Fruit fly (Drosophila melanogaster) whole organism, pupa: ENCODE results near the gene CG13465.

Experiments used
- CG10348 ChIP-seq: fragments of 200-800 bp; sonication (Bioruptor generic); IDR thresholded peaks from 2 replicates; pipeline ENCODE4 v1.3.6; 2022; ENCODE audit warnings: missing biosample characterization, missing genetic modification characterization
- CG12605 ChIP-seq: fragments of 200-800 bp; sonication (Bioruptor generic); IDR thresholded peaks from 2 replicates; pipeline ENCODE4 v1.3.6; 2022; ENCODE audit warnings: missing biosample characterization, missing genetic modification characterization
- CG13204 ChIP-seq: fragments of 200-800 bp; sonication (Bioruptor generic); optimal IDR thresholded peaks from 2 replicates; lab custom pipeline; 2018; ENCODE audit warnings: missing biosample characterization, mild to moderate bottlenecking, missing genetic modification characterization, moderate library complexity
- CG14655 ChIP-seq: fragments of 200-800 bp; sonication (Bioruptor generic); optimal IDR thresholded peaks from 3 replicates; lab custom pipeline; 2017; ENCODE audit warnings: mild to moderate bottlenecking, missing biosample characterization, missing genetic modification reagents, missing genetic modification characterization
- CG15710 ChIP-seq: fragments of 200-800 bp; sonication (Bioruptor generic); optimal IDR thresholded peaks from 2 replicates; lab custom pipeline; 2018; ENCODE audit warnings: missing biosample characterization, mild to moderate bottlenecking, missing genetic modification characterization, moderate library complexity
- CG17806 ChIP-seq: fragments of 200-800 bp; sonication (Bioruptor generic); optimal IDR thresholded peaks from 2 replicates; lab custom pipeline; 2018; ENCODE audit warnings: missing biosample characterization, mild to moderate bottlenecking, missing genetic modification characterization, moderate library complexity
- CG32121 ChIP-seq: fragments of 200-800 bp; sonication (Bioruptor generic); IDR thresholded peaks from 2 replicates; pipeline ENCODE4 v1.3.6; 2022; ENCODE audit warnings: missing biosample characterization, missing genetic modification characterization
- CG34367 ChIP-seq: fragments of 200-800 bp; sonication (Bioruptor generic); optimal IDR thresholded peaks from 2 replicates; lab custom pipeline; 2018; ENCODE audit warnings: missing biosample characterization, mild to moderate bottlenecking, missing genetic modification characterization
- CG4496 ChIP-seq: fragments of 200-800 bp; sonication (Bioruptor generic); IDR thresholded peaks from 3 replicates; pipeline ENCODE4 v1.3.6; 2022; ENCODE audit warnings: missing biosample characterization, missing genetic modification characterization
- CG8159 ChIP-seq: fragments of 200-800 bp; sonication (Bioruptor generic); optimal IDR thresholded peaks from 3 replicates; lab custom pipeline; 2018; ENCODE audit warnings: missing biosample characterization, mild to moderate bottlenecking, missing genetic modification characterization, moderate library complexity
- CG8301 ChIP-seq: fragments of 200-800 bp; sonication (Bioruptor generic); optimal IDR thresholded peaks from 2 replicates; lab custom pipeline; 2018; ENCODE audit warnings: missing biosample characterization, mild to moderate bottlenecking, missing genetic modification characterization
- CG9948 ChIP-seq: fragments of 200-800 bp; sonication (Bioruptor generic); optimal IDR thresholded peaks from 2 replicates; lab custom pipeline; 2018; ENCODE audit warnings: missing biosample characterization, mild to moderate bottlenecking, missing genetic modification characterization, moderate library complexity
- D1 ChIP-seq: fragments of 200-800 bp; sonication (Bioruptor generic); optimal IDR thresholded peaks from 2 replicates; lab custom pipeline; 2018; ENCODE audit warnings: missing biosample characterization, mild to moderate bottlenecking, missing genetic modification characterization, moderate library complexity
- EcR ChIP-seq: fragments of 200-800 bp; sonication (Bioruptor generic); optimal IDR thresholded peaks from 3 replicates; lab custom pipeline; 2019; ENCODE audit warnings: missing biosample characterization, missing genetic modification characterization, mild to moderate bottlenecking, moderate library complexity, missing genetic modification reagents
- Ets98B ChIP-seq: fragments of 200-800 bp; sonication (Bioruptor generic); IDR thresholded peaks from 2 replicates; pipeline ENCODE4 v1.3.6; 2022; ENCODE audit warnings: missing biosample characterization, missing genetic modification characterization
- Pif1A ChIP-seq: fragments of 200-800 bp; sonication (Bioruptor generic); optimal IDR thresholded peaks from 3 replicates; lab custom pipeline; 2016; ENCODE audit warnings: missing biosample characterization, missing genetic modification characterization
- Pif1B ChIP-seq: fragments of 200-800 bp; sonication (Bioruptor generic); optimal IDR thresholded peaks from 3 replicates; lab custom pipeline; 2016; ENCODE audit warnings: missing biosample characterization, missing genetic modification characterization
- Snoo ChIP-seq: fragments of 200-800 bp; sonication (Bioruptor generic); optimal IDR thresholded peaks from 3 replicates; lab custom pipeline; 2017; ENCODE audit warnings: missing biosample characterization, mild to moderate bottlenecking, missing genetic modification characterization, inconsistent platforms
- fd96Ca ChIP-seq: fragments of 200-800 bp; sonication (Bioruptor generic); IDR thresholded peaks from 3 replicates; pipeline ENCODE4 v1.3.6; 2022; ENCODE audit warnings: missing biosample characterization, missing genetic modification characterization
- gl ChIP-seq: fragments of 200-800 bp; sonication (Bioruptor generic); optimal IDR thresholded peaks from 2 replicates; lab custom pipeline; 2018; ENCODE audit warnings: missing biosample characterization, mild to moderate bottlenecking, missing genetic modification characterization
- rn ChIP-seq: fragments of 200-800 bp; sonication (Bioruptor generic); IDR thresholded peaks from 2 replicates; pipeline ENCODE4 v1.3.6; 2022; ENCODE audit warnings: missing biosample characterization, missing genetic modification characterization

The CG13465 gene

dm6 chr3L:14984521-14985150, 40.5 kb upstream of the CG13465 start, which contains the start of gene mnd:
mnd (plus strand) TSS chr3L:14985100.
- TF ChIP-seq CG17806 (tag; lab: Kevin White, UChicago) (peak; percentile 85), Pif1A (peak; percentile 84), CG8159 (tag; lab: Kevin White, UChicago) (peak; percentile 79), CG9948 (tag; lab: Kevin White, UChicago) (peak; percentile 81), CG34367 (tag; lab: Kevin White, UChicago) (peak; percentile 75), CG8301 (tag; lab: Kevin White, UChicago) (peak; percentile 93), CG14655 (GFP tag; lab: Kevin White, UChicago) (peak; percentile 89), D1 (peak; percentile 49), CG15710 (peak; percentile 74), Ets98B (GFP tag; lab: Robert Waterston, UW) (peak; percentile 95), CG32121 (GFP tag; lab: Robert Waterston, UW) (peak; percentile 91), gl (tag; lab: Kevin White, UChicago) (peak; percentile 40), CG13204 (GFP tag; lab: Kevin White, UChicago) (no peak), fd96Ca (GFP tag; lab: Robert Waterston, UW) (no peak), Snoo (tag; lab: Kevin White, UChicago) (peak; percentile 47), rn (no peak; the same call in 1 of the 2 replicates), CG12605 (peak; percentile 93), CG4496 (GFP tag; lab: Robert Waterston, UW) (peak; percentile 95), EcR (GFP tag; lab: Kevin White, UChicago) (peak; percentile 89), CG10348 (GFP tag; lab: Robert Waterston, UW) (peak; percentile 44; the same call in 1 of the 2 replicates), Pif1B (GFP tag; lab: Kevin White, UChicago) (peak; percentile 71)

- peak; percentile 23; the same call in 1 of the 2 replicates for TF ChIP-seq Ets98B (GFP tag; lab: Robert Waterston, UW)
- TF ChIP-seq CG4496 (GFP tag; lab: Robert Waterston, UW) = peak; percentile 60; the same call in 1 of the 3 replicates
- TF ChIP-seq EcR (GFP tag; lab: Kevin White, UChicago) = peak; percentile 6
- no peak for TF ChIP-seq CG14655 (GFP tag; lab: Kevin White, UChicago)
- no peak for TF ChIP-seq CG8301 (tag; lab: Kevin White, UChicago)
These were observed 38.5 kb upstream of the CG13465 start, which contains the start of gene CG5114 for dm6 chr3L:14982675-14983084. CG5114 (plus strand) TSS chr3L:14982835.

dm6 chr3L:14980038-14980437, 35.9 kb upstream of the CG13465 start:
- TF ChIP-seq Ets98B (GFP tag; lab: Robert Waterston, UW) = no peak
- peak; percentile 66 for TF ChIP-seq EcR (GFP tag; lab: Kevin White, UChicago)
- no peak for TF ChIP-seq fd96Ca (GFP tag; lab: Robert Waterston, UW)

DNA sequence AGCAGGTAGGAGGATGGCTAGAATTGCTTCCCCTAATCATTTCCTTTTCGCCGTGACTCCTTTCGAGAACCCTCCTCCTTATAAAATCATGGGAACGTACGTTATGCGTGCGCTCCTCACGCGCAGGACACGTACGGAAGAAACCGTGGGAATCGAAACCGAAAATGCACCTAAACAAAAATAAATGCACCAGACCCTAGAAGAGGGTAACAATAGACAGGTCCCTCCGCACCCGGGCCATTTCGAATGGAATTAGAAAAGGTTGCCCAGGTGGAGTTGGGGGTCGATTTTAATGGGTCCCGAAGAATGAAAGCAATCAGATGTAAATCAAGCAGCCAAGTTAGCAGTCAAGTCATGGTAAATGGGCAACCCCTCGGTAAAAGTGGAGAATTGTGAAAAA, 35.2 kb upstream of the CG13465 start, which contains the start of gene CG3349:
Gene CG3349, plus strand, starts transcription at position 289 of the 400 bp plus-strand sequence.
- TF ChIP-seq CG17806 (tag; lab: Kevin White, UChicago) = no peak
- TF ChIP-seq CG9948 (tag; lab: Kevin White, UChicago) = no peak
- no peak for TF ChIP-seq gl (tag; lab: Kevin White, UChicago)
- TF ChIP-seq Ets98B (GFP tag; lab: Robert Waterston, UW) = no peak
- TF ChIP-seq CG10348 (GFP tag; lab: Robert Waterston, UW) = no peak
- TF ChIP-seq CG12605 = no peak
- no peak for TF ChIP-seq Pif1A
- TF ChIP-seq CG4496 (GFP tag; lab: Robert Waterston, UW) = no peak
- no peak for TF ChIP-seq Snoo (tag; lab: Kevin White, UChicago)
- TF ChIP-seq Pif1B (GFP tag; lab: Kevin White, UChicago) = no peak
- TF ChIP-seq D1 = no peak

dm6 chr3L:14978496-14978894, 34.4 kb upstream of the CG13465 start:
- TF ChIP-seq gl (tag; lab: Kevin White, UChicago) = no peak
- TF ChIP-seq CG14655 (GFP tag; lab: Kevin White, UChicago) = no peak
- TF ChIP-seq CG17806 (tag; lab: Kevin White, UChicago) = no peak
- no peak for TF ChIP-seq CG15710
- TF ChIP-seq CG9948 (tag; lab: Kevin White, UChicago) = no peak
- no peak for TF ChIP-seq CG12605
- no peak for TF ChIP-seq Snoo (tag; lab: Kevin White, UChicago)
- TF ChIP-seq D1 = no peak
- TF ChIP-seq CG10348 (GFP tag; lab: Robert Waterston, UW) = no peak
- no peak for TF ChIP-seq CG8301 (tag; lab: Kevin White, UChicago)
- TF ChIP-seq CG13204 (GFP tag; lab: Kevin White, UChicago) = peak; percentile 3
- TF ChIP-seq CG32121 (GFP tag; lab: Robert Waterston, UW) = peak; percentile 39
- peak; percentile 73 for TF ChIP-seq fd96Ca (GFP tag; lab: Robert Waterston, UW)
- TF ChIP-seq CG8159 (tag; lab: Kevin White, UChicago) = no peak
- no peak for TF ChIP-seq Pif1A
- no peak for TF ChIP-seq rn
- 0 out of 3 replicates have a peak, but pooled peaks have one; percentile 38 for TF ChIP-seq CG4496 (GFP tag; lab: Robert Waterston, UW)
- TF ChIP-seq CG34367 (tag; lab: Kevin White, UChicago) = no peak
- TF ChIP-seq Pif1B (GFP tag; lab: Kevin White, UChicago) = no peak
- 0 out of 2 replicates have a peak, but pooled peaks have one; percentile 24 for TF ChIP-seq Ets98B (GFP tag; lab: Robert Waterston, UW)
- TF ChIP-seq EcR (GFP tag; lab: Kevin White, UChicago) = peak; percentile 98
